Fruit fly (Drosophila melanogaster) whole organism, prepupa: ENCODE results near the gene CG33093.

ENCODE experiments used
- CG10669 ChIP-seq: fragments of 200-800 bp; sonication (Bioruptor generic); optimal IDR thresholded peaks from 3 replicates; lab custom pipeline; 2018; ENCODE audit warnings: missing biosample characterization, mild to moderate bottlenecking, missing genetic modification characterization, moderate library complexity
- CG15336 ChIP-seq: fragments of 200-800 bp; sonication (Bioruptor generic); IDR thresholded peaks from 2 replicates; pipeline ENCODE4 v1.3.6; 2022; ENCODE audit warnings: missing biosample characterization, missing genetic modification characterization
- CG3032 ChIP-seq: fragments of 200-800 bp; optimal IDR thresholded peaks from 2 replicates; lab custom pipeline; 2019; ENCODE audit warnings: missing biosample characterization, mild to moderate bottlenecking, missing genetic modification characterization, moderate library complexity
- CG3919 ChIP-seq: fragments of 200-800 bp; sonication (Bioruptor generic); optimal IDR thresholded peaks from 3 replicates; lab custom pipeline; 2016; ENCODE audit warnings: missing biosample characterization, missing genetic modification characterization
- CG6276 ChIP-seq: fragments of 200-800 bp; sonication (Bioruptor generic); optimal IDR thresholded peaks from 2 replicates; lab custom pipeline; 2017; ENCODE audit warnings: missing biosample characterization, mild to moderate bottlenecking, missing genetic modification characterization
- CG6854 ChIP-seq: fragments of 200-800 bp; sonication (Bioruptor generic); optimal IDR thresholded peaks from 2 replicates; lab custom pipeline; 2017; ENCODE audit warnings: missing biosample characterization, mild to moderate bottlenecking, missing genetic modification characterization
- Gug ChIP-seq: fragments of 200-800 bp; sonication (Bioruptor generic); IDR thresholded peaks from 2 replicates; pipeline ENCODE4 v1.3.6; 2022; ENCODE audit warnings: missing biosample characterization, missing genetic modification characterization
- Hr39 ChIP-seq: fragments of 200-800 bp; sonication (Bioruptor generic); optimal IDR thresholded peaks from 2 replicates; lab custom pipeline; 2016; ENCODE audit warnings: missing biosample characterization, missing genetic modification characterization
- OdsH ChIP-seq: fragments of 200-800 bp; sonication (Bioruptor generic); optimal IDR thresholded peaks from 3 replicates; lab custom pipeline; 2016; ENCODE audit warnings: missing biosample characterization, missing genetic modification characterization
- cyc ChIP-seq: fragments of 200-800 bp; sonication (Bioruptor generic); optimal IDR thresholded peaks from 3 replicates; lab custom pipeline; 2016; ENCODE audit warnings: missing biosample characterization, missing genetic modification characterization
- fd59A ChIP-seq: fragments of 200-800 bp; sonication (Bioruptor generic); optimal IDR thresholded peaks from 2 replicates; lab custom pipeline; 2017; ENCODE audit warnings: missing biosample characterization, mild to moderate bottlenecking, missing genetic modification characterization, missing genetic modification reagents
- topi ChIP-seq: fragments of 200-800 bp; sonication (Bioruptor generic); optimal IDR thresholded peaks from 3 replicates; lab custom pipeline; 2016; ENCODE audit warnings: missing biosample characterization, missing genetic modification characterization

- TF ChIP-seq topi (GFP tag; lab: Kevin White, UChicago), result peak; percentile 50
- peak; percentile 79 for TF ChIP-seq CG10669 (GFP tag; lab: Kevin White, UChicago)
- TF ChIP-seq OdsH (GFP tag; lab: Kevin White, UChicago), result peak; percentile 66
- peak; percentile 73 for TF ChIP-seq fd59A (GFP tag; lab: Kevin White, UChicago)
- TF ChIP-seq CG15336 (GFP tag; lab: Robert Waterston, UW), result no peak
- peak; percentile 82 for TF ChIP-seq CG3032 (tag; lab: Kevin White, UChicago)
- peak; percentile 49 for TF ChIP-seq cyc (GFP tag; lab: Kevin White, UChicago)
- TF ChIP-seq Gug (GFP tag; lab: Robert Waterston, UW), result no peak
- TF ChIP-seq Hr39 (GFP tag; lab: Kevin White, UChicago), result peak; percentile 34
- no peak for TF ChIP-seq CG6854 (GFP tag; lab: Kevin White, UChicago)
- TF ChIP-seq CG6276 (GFP tag; lab: Kevin White, UChicago), result no peak
- peak; percentile 79 for TF ChIP-seq CG3919 (GFP tag; lab: Kevin White, UChicago)
Measured at dm6 chr3R:22536504-22537423, 5.0 kb upstream of the CG33093 start.
